Worm (Caenorhabditis elegans) whole organism, young adult: Measurements from ENCODE around the gene ada-2.

ENCODE experiments used
- F55B11.4 ChIP-seq: sonication (generic microtip); optimal IDR thresholded peaks from 2 replicates; lab custom pipeline; 2016; ENCODE audit warnings: missing compliant biosample characterization, missing genetic modification characterization, borderline replicate concordance; ENCODE audit not compliant: insufficient read depth
- F57C9.4 ChIP-seq: sonication (generic microtip); optimal IDR thresholded peaks from 2 replicates; lab custom pipeline; 2017; ENCODE audit warnings: mild to moderate bottlenecking, missing genetic modification characterization, missing compliant biosample characterization
- T07F8.4 ChIP-seq: sonication (generic microtip); optimal IDR thresholded peaks from 2 replicates; lab custom pipeline; 2016; ENCODE audit warnings: mild to moderate bottlenecking, missing genetic modification characterization, moderate library complexity, missing compliant biosample characterization
- athp-1 ChIP-seq: sonication (generic microtip); optimal IDR thresholded peaks from 2 replicates; lab custom pipeline; 2017; ENCODE audit warnings: mild to moderate bottlenecking, missing genetic modification characterization, missing compliant biosample characterization
- attf-3 ChIP-seq: fragments of 200-800 bp; sonication (Bioruptor generic); conservative IDR thresholded peaks from 2 replicates; pipeline ENCODE4 v1.3.6; 2022; ENCODE audit warnings: missing genetic modification reagents, missing genetic modification characterization, missing compliant biosample characterization
- attf-5 ChIP-seq: fragments of 200-800 bp; sonication (Bioruptor generic); optimal IDR thresholded peaks from 2 replicates; lab custom pipeline; 2018; ENCODE audit warnings: mild to moderate bottlenecking, missing genetic modification characterization, missing compliant biosample characterization
- bed-2 ChIP-seq: fragments of 200-800 bp; sonication (Bioruptor generic); IDR thresholded peaks from 2 replicates; pipeline ENCODE4 v1.3.6; 2022; ENCODE audit warnings: missing genetic modification reagents, missing genetic modification characterization, missing compliant biosample characterization
- cebp-1 ChIP-seq, 2 experiments: fragments of 200-800 bp in 1 of 2; sonication (Bioruptor generic) in 1 of 2; sonication (generic microtip) in 1 of 2; IDR thresholded peaks in 1 of 2; optimal IDR thresholded peaks in 1 of 2; 2 replicates each; pipeline versions ENCODE4 v1.3.6 to Lab custom; 2017 to 2022; ENCODE audit warnings: missing compliant biosample characterization in 2 of 2, missing genetic modification characterization in 2 of 2, mild to moderate bottlenecking in 1 of 2, missing genetic modification reagents in 1 of 2, moderate library complexity in 1 of 2
- ceh-100 ChIP-seq: fragments of 200-800 bp; sonication (Bioruptor generic); IDR thresholded peaks from 2 replicates; pipeline ENCODE4 v1.3.6; 2022; ENCODE audit warnings: missing genetic modification reagents, missing genetic modification characterization, missing compliant biosample characterization
- chd-7 ChIP-seq: sonication (generic microtip); optimal IDR thresholded peaks from 2 replicates; lab custom pipeline; 2016; ENCODE audit warnings: mild to moderate bottlenecking, missing genetic modification characterization, moderate library complexity, missing compliant biosample characterization
- egl-44 ChIP-seq: fragments of 200-800 bp; sonication (Bioruptor generic); IDR thresholded peaks from 2 replicates; pipeline ENCODE4 v1.3.6; 2022; ENCODE audit warnings: missing genetic modification reagents, missing genetic modification characterization, missing compliant biosample characterization
- egrh-3 ChIP-seq: fragments of 200-800 bp; sonication (Bioruptor generic); IDR thresholded peaks from 2 replicates; pipeline ENCODE4 v1.3.6; 2022; ENCODE audit warnings: missing genetic modification reagents, missing genetic modification characterization, missing compliant biosample characterization
- ekl-4 ChIP-seq: fragments of 200-800 bp; sonication (Bioruptor generic); IDR thresholded peaks from 2 replicates; pipeline ENCODE4 v1.3.6; 2022; ENCODE audit warnings: missing genetic modification reagents, missing genetic modification characterization, missing compliant biosample characterization
- fkh-3 ChIP-seq: sonication (generic microtip); optimal IDR thresholded peaks from 2 replicates; lab custom pipeline; 2016; ENCODE audit warnings: mild to moderate bottlenecking, missing genetic modification characterization, missing compliant biosample characterization
- him-1 ChIP-seq: sonication (generic microtip); optimal IDR thresholded peaks from 2 replicates; lab custom pipeline; 2016; ENCODE audit warnings: missing genotype, missing genetic modification reagents, missing genetic modification characterization, missing compliant biosample characterization
- hmg-1.2 ChIP-seq: fragments of 200-800 bp; sonication (Bioruptor generic); IDR thresholded peaks from 2 replicates; pipeline ENCODE4 v1.3.6; 2022; ENCODE audit warnings: missing genetic modification reagents, missing genetic modification characterization, missing compliant biosample characterization
- madf-3 ChIP-seq: fragments of 200-800 bp; sonication (Bioruptor generic); IDR thresholded peaks from 2 replicates; pipeline ENCODE4 v1.3.6; 2022; ENCODE audit warnings: missing genetic modification reagents, missing genetic modification characterization, missing compliant biosample characterization
- nfyb-1 ChIP-seq: fragments of 200-800 bp; sonication (Bioruptor generic); IDR thresholded peaks from 2 replicates; pipeline ENCODE4 v1.3.6; 2022; ENCODE audit warnings: missing genetic modification reagents, missing genetic modification characterization, missing compliant biosample characterization
- nhr-80 ChIP-seq: sonication (generic microtip); optimal IDR thresholded peaks from 2 replicates; lab custom pipeline; 2016; ENCODE audit warnings: missing genetic modification characterization, missing compliant biosample characterization
- pbrm-1 ChIP-seq: fragments of 200-800 bp; sonication (Bioruptor generic); IDR thresholded peaks from 2 replicates; pipeline ENCODE4 v1.3.6; 2022; ENCODE audit warnings: missing genetic modification reagents, missing genetic modification characterization, missing compliant biosample characterization
- pha-4 ChIP-seq: fragments of 150-350 bp; sonication (generic microtip); optimal IDR thresholded peaks from 2 replicates; lab custom pipeline; 2014; ENCODE audit warnings: missing biosample characterization, missing genetic modification reagents, missing genetic modification characterization
- sdz-38 ChIP-seq: sonication (generic microtip); optimal IDR thresholded peaks from 2 replicates; lab custom pipeline; 2016; ENCODE audit warnings: missing genotype, missing genetic modification characterization, missing compliant biosample characterization
- somi-1 ChIP-seq: fragments of 200-800 bp; sonication (Bioruptor generic); optimal IDR thresholded peaks from 2 replicates; lab custom pipeline; 2018; ENCODE audit warnings: mild to moderate bottlenecking, missing genetic modification characterization, missing compliant biosample characterization
- tbp1 ChIP-seq: fragments of 200-800 bp; sonication (Bioruptor generic); optimal IDR thresholded peaks from 2 replicates; lab custom pipeline; 2018; ENCODE audit warnings: mild to moderate bottlenecking, missing genetic modification characterization, missing compliant biosample characterization
- tbx-9 ChIP-seq: sonication (generic microtip); optimal IDR thresholded peaks from 2 replicates; lab custom pipeline; 2016; ENCODE audit warnings: borderline replicate concordance, missing genetic modification characterization, inconsistent platforms, missing compliant biosample characterization
- tlf-1 ChIP-seq: fragments of 200-800 bp; sonication (Bioruptor generic); optimal IDR thresholded peaks from 2 replicates; lab custom pipeline; 2018; ENCODE audit warnings: mild to moderate bottlenecking, missing genetic modification characterization, missing compliant biosample characterization
- zim-3 ChIP-seq: sonication (generic microtip); optimal IDR thresholded peaks from 2 replicates; lab custom pipeline; 2017; ENCODE audit warnings: mild to moderate bottlenecking, missing genetic modification characterization, moderate library complexity, missing compliant biosample characterization
- ztf-22 ChIP-seq: fragments of 200-800 bp; sonication (Bioruptor generic); optimal IDR thresholded peaks from 2 replicates; lab custom pipeline; 2018; ENCODE audit warnings: mild to moderate bottlenecking, missing genetic modification characterization, moderate library complexity, missing compliant biosample characterization
- ztf-3 ChIP-seq: fragments of 200-800 bp; sonication (Bioruptor generic); optimal IDR thresholded peaks from 2 replicates; lab custom pipeline; 2018; ENCODE audit warnings: mild to moderate bottlenecking, missing genetic modification characterization, missing compliant biosample characterization
- ztf-6 ChIP-seq: fragments of 200-800 bp; sonication (Bioruptor generic); IDR thresholded peaks from 2 replicates; pipeline ENCODE4 v1.3.6; 2022; ENCODE audit warnings: missing genetic modification reagents, missing genetic modification characterization, missing compliant biosample characterization

Gene ada-2

DNA sequence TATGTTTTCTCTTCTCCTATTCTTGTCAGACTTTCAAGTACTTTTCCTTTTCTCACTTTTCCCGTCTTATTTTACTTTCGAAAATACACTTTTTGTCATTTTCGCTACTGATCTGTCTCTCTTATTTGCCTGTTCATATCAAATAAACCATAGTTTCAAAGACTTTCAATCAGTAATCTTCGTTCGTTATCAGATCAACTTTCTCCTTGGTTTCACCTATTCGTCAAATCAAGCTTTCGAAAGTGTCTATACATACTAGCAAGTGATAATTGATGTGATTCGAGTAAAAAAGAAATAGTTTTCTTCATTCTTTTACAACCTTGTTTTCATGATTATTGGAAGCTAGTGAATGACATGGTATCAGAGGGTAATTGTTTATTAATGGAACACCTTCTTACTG, 9.3 kb upstream of the ada-2 start:
- TF ChIP-seq chd-7 (tag; lab: Kevin White, UChicago) (no peak), nhr-80 (peak; percentile 7)

DNA sequence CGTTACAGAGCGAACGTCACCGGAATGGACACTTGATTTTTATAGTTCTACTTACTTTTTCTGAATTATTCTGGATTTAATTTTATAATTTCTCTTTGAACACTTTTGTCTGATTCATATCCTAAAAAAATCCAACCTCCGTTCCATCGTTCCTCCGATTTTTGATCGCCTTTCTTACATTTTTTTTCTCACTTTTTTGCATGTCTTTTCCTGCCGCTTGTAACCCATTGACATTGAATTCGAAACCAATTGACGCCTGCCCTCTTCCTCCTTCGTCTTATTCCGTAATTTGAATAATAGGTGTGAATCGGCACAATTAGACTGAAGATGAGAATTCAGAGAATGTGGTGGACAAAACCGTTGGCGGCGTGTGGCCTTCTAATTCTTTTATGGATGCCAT, 6.5 kb upstream of the ada-2 start, which contains the start of gene skpo-3:
Gene skpo-3 (plus strand): TSS at position 301 of the 400 bp plus-strand sequence.
- TF ChIP-seq tbp1 (GFP tag; lab: Kevin White, UChicago) (no peak), pha-4 (tag; lab: Kevin White, UChicago) (no peak), T07F8.4 (tag; lab: Kevin White, UChicago) (no peak), ceh-100 (no peak), F57C9.4 (tag; lab: Kevin White, UChicago) (no peak), sdz-38 (tag; lab: Kevin White, UChicago) (no peak), egrh-3 (GFP tag; lab: Robert Waterston, UW) (no peak), F55B11.4 (no peak), him-1 (tag; lab: Kevin White, UChicago) (no peak), attf-5 (GFP tag; lab: Kevin White, UChicago) (no peak), zim-3 (tag; lab: Kevin White, UChicago) (no peak), tlf-1 (GFP tag; lab: Kevin White, UChicago) (no peak)

- TF ChIP-seq attf-3 (GFP tag; lab: Robert Waterston, UW) (peak; percentile 86), egl-44 (GFP tag; lab: Robert Waterston, UW) (no peak)
These were observed 1.0 kb downstream of the ada-2 start, which contains the start of gene lsm-4 for ce11 chrII:7253073-7253472. TSS of gene lsm-4 (minus strand) at chrII:7253163.

DNA sequence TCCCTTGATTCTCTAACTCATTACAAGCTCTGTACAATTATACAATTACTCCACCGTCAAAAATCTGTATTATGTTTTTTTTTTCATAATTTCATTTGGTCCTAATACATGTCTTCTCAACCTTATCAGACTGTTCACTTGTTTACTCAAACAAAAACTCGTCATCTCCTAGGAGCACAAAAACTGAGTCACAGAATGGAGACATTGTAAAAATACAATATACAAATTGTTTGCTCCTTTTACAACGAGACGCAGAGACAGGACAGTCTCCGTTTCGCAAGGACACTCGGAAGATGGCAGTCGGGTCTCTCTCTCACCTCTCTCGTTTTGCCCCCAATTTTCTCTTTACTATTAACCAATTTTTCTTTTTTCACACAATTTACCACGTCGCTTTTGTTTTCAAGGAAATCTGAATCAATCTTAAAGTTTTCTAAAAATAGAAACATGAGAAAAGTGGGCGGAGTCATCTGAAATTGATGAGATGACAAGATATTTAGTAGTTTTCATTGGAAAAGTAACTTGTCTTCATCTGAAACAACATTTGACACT, 3.6 kb downstream of the ada-2 start, which contains the start of gene F32A5.8:
Gene F32A5.8 (plus strand): TSS at position 499 of the 549 bp plus-strand sequence.
- 0 out of 2 replicates have a peak, but pooled peaks have one; percentile 23 for TF ChIP-seq attf-3 (GFP tag; lab: Robert Waterston, UW)
- TF ChIP-seq bed-2 (GFP tag; lab: Robert Waterston, UW): no peak
- 0 out of 2 replicates have a peak, but pooled peaks have one; percentile 16 for TF ChIP-seq hmg-1.2 (GFP tag; lab: Robert Waterston, UW)
- no peak for TF ChIP-seq madf-3
- peak; percentile 15 for TF ChIP-seq attf-5 (GFP tag; lab: Kevin White, UChicago)
- 0 out of 2 replicates have a peak, but pooled peaks have one; percentile 36 for TF ChIP-seq ekl-4 (GFP tag; lab: Robert Waterston, UW)
- TF ChIP-seq fkh-3 (tag; lab: Kevin White, UChicago): no peak
- peak; percentile 29; the same call in 1 of the 2 replicates for TF ChIP-seq pbrm-1 (GFP tag; lab: Robert Waterston, UW)
- peak; percentile 82 for TF ChIP-seq nhr-80
- TF ChIP-seq nfyb-1 (GFP tag; lab: Robert Waterston, UW): 0 out of 2 replicates have a peak, but pooled peaks have one; percentile 15

DNA sequence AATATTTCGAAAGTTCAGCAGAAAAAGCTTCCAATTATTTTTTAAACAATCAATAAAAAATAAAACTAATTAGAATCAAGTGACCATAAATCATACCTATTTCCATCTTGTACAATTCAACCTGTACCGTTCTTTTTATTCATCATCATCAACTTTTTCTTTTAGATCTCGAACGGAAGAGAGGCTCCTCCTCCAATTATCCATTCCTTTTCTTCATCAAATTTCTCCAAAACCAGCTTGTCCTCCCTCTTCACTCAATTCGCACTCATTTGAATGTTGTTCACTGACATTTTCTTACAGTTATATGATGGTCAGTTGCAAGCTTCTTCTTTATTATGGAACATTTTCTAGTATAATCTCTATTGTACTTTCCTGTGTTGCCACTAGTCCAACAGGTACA, 9.8 kb downstream of the ada-2 start, which contains the start of gene C30G12.4:
Gene C30G12.4 (plus strand): TSS at position 301 of the 400 bp plus-strand sequence.
- TF ChIP-seq ekl-4 (GFP tag; lab: Robert Waterston, UW) (no peak), ztf-3 (no peak), ztf-6 (GFP tag; lab: Robert Waterston, UW) (no peak), somi-1 (GFP tag; lab: Kevin White, UChicago) (no peak), ztf-22 (GFP tag; lab: Kevin White, UChicago) (no peak), athp-1 (tag; lab: Kevin White, UChicago) (no peak), tbx-9 (tag; lab: Kevin White, UChicago) (no peak), cebp-1 (GFP tag; IDR thresholded peaks at IDR 0.05; lab: Robert Waterston, UW) (no peak), cebp-1 (tag; optimal IDR thresholded peaks at IDR 0.05; lab: Kevin White, UChicago) (no peak)
